Worm (Caenorhabditis elegans) whole organism, L3 larva: ENCODE results near the gene acy-4.

Experiments
- lin-15B ChIP-seq: fragments of 150-350 bp; optimal IDR thresholded peaks from 2 replicates; lab custom pipeline; 2014; ENCODE audit warnings: missing biosample characterization, missing genetic modification characterization
- lin-39 ChIP-seq: fragments of 150-350 bp; optimal IDR thresholded peaks from 2 replicates; lab custom pipeline; 2018; ENCODE audit warnings: missing biosample characterization, missing genetic modification reagents, missing genetic modification characterization
- mml-1 ChIP-seq: fragments of 150-350 bp; sonication (generic microtip); optimal IDR thresholded peaks from 3 replicates; lab custom pipeline; 2014; ENCODE audit warnings: missing biosample characterization, missing genetic modification characterization
- nhr-12 ChIP-seq: fragments of 150-350 bp; optimal IDR thresholded peaks from 2 replicates; lab custom pipeline; 2014; ENCODE audit warnings: missing biosample characterization, missing genetic modification characterization
- nhr-237 ChIP-seq: fragments of 150-350 bp; optimal IDR thresholded peaks from 2 replicates; lab custom pipeline; 2014; ENCODE audit warnings: missing biosample characterization, missing genetic modification characterization
- nhr-28 ChIP-seq: fragments of 150-350 bp; optimal IDR thresholded peaks from 2 replicates; lab custom pipeline; 2014; ENCODE audit warnings: missing biosample characterization, missing genetic modification characterization
- unc-62 ChIP-seq: fragments of 150-350 bp; sonication (generic microtip); optimal IDR thresholded peaks from 4 replicates; lab custom pipeline; 2014; ENCODE audit warnings: missing biosample characterization, missing genetic modification reagents, missing genetic modification characterization
- zag-1 ChIP-seq: fragments of 150-350 bp; optimal IDR thresholded peaks from 2 replicates; lab custom pipeline; 2014; ENCODE audit warnings: missing biosample characterization, missing genetic modification characterization
- ztf-11 ChIP-seq: fragments of 150-350 bp; optimal IDR thresholded peaks from 2 replicates; lab custom pipeline; 2014; ENCODE audit warnings: missing biosample characterization, missing genetic modification characterization

DNA sequence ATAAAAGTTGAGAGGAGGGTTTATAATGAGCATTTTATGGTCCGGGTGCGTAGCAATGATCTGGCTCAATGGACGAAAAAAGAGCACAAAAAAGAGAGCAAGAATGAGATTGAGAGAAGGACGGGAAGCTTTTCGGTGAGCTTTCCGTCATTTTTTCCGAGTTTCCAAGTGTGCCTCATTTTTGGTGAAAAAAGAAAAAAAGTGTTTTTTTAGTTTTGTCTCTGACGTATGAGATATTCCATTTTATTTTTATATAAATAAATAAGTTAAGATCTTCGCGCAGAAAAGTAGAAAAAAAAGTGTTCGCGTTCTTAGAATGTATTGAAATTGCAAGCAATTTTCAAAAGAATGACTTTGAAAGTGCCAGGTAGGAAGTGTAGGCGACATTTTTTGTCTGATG, 10.7 kb downstream of the acy-4 start, which contains the start of gene memb-2:
- TF ChIP-seq mml-1 (tag; lab: Kevin White, UChicago) (no peak), lin-15B (tag; lab: Kevin White, UChicago) (no peak), lin-39 (no peak), nhr-237 (tag; lab: Kevin White, UChicago) (no peak), nhr-12 (tag; lab: Kevin White, UChicago) (no peak), unc-62 (GFP tag; lab: Kevin White, UChicago) (no peak), nhr-28 (tag; lab: Kevin White, UChicago) (no peak), zag-1 (tag; lab: Kevin White, UChicago) (no peak), ztf-11 (tag; lab: Kevin White, UChicago) (no peak)
